Worm (Caenorhabditis elegans): Measurements from ENCODE around the gene srd-28.

- TF ChIP-seq ama-1 (optimal IDR thresholded peaks at IDR 0.05) (no peak), hnd-1 (tag; optimal IDR thresholded peaks at IDR 0.05) (no peak), sea-1 (GFP tag; conservative IDR thresholded peaks at IDR 0.05) (no peak), flt-1 (GFP tag; IDR thresholded peaks at IDR 0.05) (no peak), scrt-1 (GFP tag; IDR thresholded peaks at IDR 0.05) (no peak), F13C5.2 (tag; optimal IDR thresholded peaks at IDR 0.05) (no peak), tbx-37 (GFP tag; conservative IDR thresholded peaks at IDR 0.05) (no peak), tra-4 (tag; optimal IDR thresholded peaks at IDR 0.05) (no peak), ceh-36 (tag; optimal IDR thresholded peaks at IDR 0.05) (no peak), ets-7 (tag; optimal IDR thresholded peaks at IDR 0.05) (no peak), hmg-4 (GFP tag; optimal IDR thresholded peaks at IDR 0.05) (no peak), tbx-11 (GFP tag; IDR thresholded peaks at IDR 0.05) (no peak), hmbx-1 (tag; optimal IDR thresholded peaks at IDR 0.05) (no peak)
These were observed 13.7 kb downstream of the srd-28 start, which contains the start of gene M01B2.12 for ce11 chrV:15264131-15264530.

Data from whole organism, early embryonic.